Fruit fly (Drosophila melanogaster) whole organism, embryonic: Measurements from ENCODE around the gene CecA1.

Experiments
- BEAF-32 ChIP-seq: fragments of 200-800 bp; sonication (Bioruptor generic); optimal IDR thresholded peaks from 3 replicates; lab custom pipeline; 2017; ENCODE audit warnings: missing biosample characterization, missing genetic modification characterization, mild to moderate bottlenecking, moderate library complexity, missing genetic modification reagents
- Blimp-1 ChIP-seq: fragments of 200-800 bp; sonication (Bioruptor generic); optimal IDR thresholded peaks from 3 replicates; lab custom pipeline; 2018; ENCODE audit warnings: missing biosample characterization, missing genetic modification characterization, mild to moderate bottlenecking, moderate library complexity, missing genetic modification reagents
- CG10321 ChIP-seq: fragments of 200-800 bp; sonication (Bioruptor generic); IDR thresholded peaks from 2 replicates; pipeline ENCODE4 v1.3.6; 2022; ENCODE audit warnings: missing biosample characterization, missing genetic modification characterization
- CG11093 ChIP-seq: fragments of 200-800 bp; sonication (Bioruptor generic); IDR thresholded peaks from 3 replicates; pipeline ENCODE4 v1.3.6; 2022; ENCODE audit warnings: missing biosample characterization, missing genetic modification characterization
- CG11247 ChIP-seq: fragments of 200-800 bp; sonication (Bioruptor generic); IDR thresholded peaks from 2 replicates; pipeline ENCODE4 v1.3.6; 2022; ENCODE audit warnings: missing biosample characterization, missing genetic modification characterization
- CG12071 ChIP-seq: fragments of 200-800 bp; sonication (Bioruptor generic); optimal IDR thresholded peaks from 3 replicates; lab custom pipeline; 2018; ENCODE audit warnings: missing biosample characterization, mild to moderate bottlenecking, missing genetic modification characterization
- CG15011 ChIP-seq: fragments of 200-800 bp; sonication (Bioruptor generic); optimal IDR thresholded peaks from 3 replicates; lab custom pipeline; 2018; ENCODE audit warnings: missing biosample characterization, mild to moderate bottlenecking, missing genetic modification characterization
- CG15269 ChIP-seq: fragments of 200-800 bp; sonication (Bioruptor generic); optimal IDR thresholded peaks from 2 replicates; lab custom pipeline; 2018; ENCODE audit warnings: missing biosample characterization, mild to moderate bottlenecking, missing genetic modification characterization, moderate library complexity
- CG1603 ChIP-seq: fragments of 200-800 bp; sonication (Bioruptor generic); optimal IDR thresholded peaks from 2 replicates; lab custom pipeline; 2019; ENCODE audit warnings: missing biosample characterization, mild to moderate bottlenecking, missing genetic modification characterization, moderate library complexity
- CG2120 ChIP-seq: fragments of 200-800 bp; sonication (Bioruptor generic); optimal IDR thresholded peaks from 3 replicates; lab custom pipeline; 2016; ENCODE audit warnings: missing biosample characterization, missing genetic modification characterization
- CG31441 ChIP-seq: fragments of 200-800 bp; sonication (Bioruptor generic); IDR thresholded peaks from 2 replicates; pipeline ENCODE4 v1.3.6; 2022; ENCODE audit warnings: missing biosample characterization, missing genetic modification characterization
- CG32772 ChIP-seq: fragments of 200-800 bp; sonication (Bioruptor generic); IDR thresholded peaks from 2 replicates; pipeline ENCODE4 v1.3.6; 2022; ENCODE audit warnings: missing biosample characterization, missing genetic modification characterization
- CG3838 ChIP-seq: fragments of 200-800 bp; sonication (Bioruptor generic); optimal IDR thresholded peaks from 3 replicates; lab custom pipeline; 2016; ENCODE audit warnings: missing biosample characterization, missing genetic modification characterization
- CG4730 ChIP-seq: fragments of 200-800 bp; sonication (Bioruptor generic); IDR thresholded peaks from 2 replicates; pipeline ENCODE4 v1.3.6; 2022; ENCODE audit warnings: missing biosample characterization, missing genetic modification characterization
- CG7271 ChIP-seq: fragments of 200-800 bp; sonication (Bioruptor generic); optimal IDR thresholded peaks from 2 replicates; lab custom pipeline; 2018; ENCODE audit warnings: missing biosample characterization, mild to moderate bottlenecking, missing genetic modification characterization, moderate library complexity
- CG8478 ChIP-seq: fragments of >200 bp; optimal IDR thresholded peaks from 2 replicates; lab custom pipeline; 2018
- CTCF ChIP-seq: fragments of 200-800 bp; sonication (Bioruptor generic); optimal IDR thresholded peaks from 2 replicates; lab custom pipeline; 2017; ENCODE audit warnings: missing biosample characterization, mild to moderate bottlenecking, missing genetic modification characterization, moderate library complexity
- Drgx ChIP-seq: fragments of 200-800 bp; sonication (Bioruptor generic); IDR thresholded peaks from 2 replicates; pipeline ENCODE4 v1.3.6; 2022; ENCODE audit warnings: missing biosample characterization, missing genetic modification characterization
- Fer3 ChIP-seq: fragments of 200-800 bp; sonication (Bioruptor generic); optimal IDR thresholded peaks from 2 replicates; lab custom pipeline; 2018; ENCODE audit warnings: missing biosample characterization, mild to moderate bottlenecking, missing genetic modification characterization, moderate library complexity
- Hr51 ChIP-seq, 2 experiments: fragments of 200-800 bp; sonication (Bioruptor generic); optimal IDR thresholded peaks; 2 replicates in 1 of 2; 3 replicates in 1 of 2; lab custom pipeline; 2016 to 2018; ENCODE audit warnings: missing biosample characterization in 2 of 2, missing genetic modification characterization in 2 of 2, mild to moderate bottlenecking in 1 of 2, moderate library complexity in 1 of 2
- Med ChIP-seq: fragments of 200-800 bp; sonication (Bioruptor generic); peaks from one replicate; lab custom pipeline; 2016; ENCODE audit warnings: missing biosample characterization, missing genetic modification characterization, mild to moderate bottlenecking, inconsistent platforms, moderate library complexity
- Mrtf ChIP-seq: fragments of 200-800 bp; sonication (Bioruptor generic); IDR thresholded peaks from 3 replicates; pipeline ENCODE4 v1.3.6; 2022; ENCODE audit warnings: missing biosample characterization, missing genetic modification characterization
- Oli ChIP-seq: fragments of 200-800 bp; sonication (Bioruptor generic); optimal IDR thresholded peaks from 2 replicates; lab custom pipeline; 2018; ENCODE audit warnings: missing biosample characterization, mild to moderate bottlenecking, missing genetic modification characterization, moderate library complexity
- Sox102F ChIP-seq: fragments of 200-800 bp; sonication (Bioruptor generic); optimal IDR thresholded peaks from 2 replicates; lab custom pipeline; 2018; ENCODE audit warnings: missing biosample characterization, mild to moderate bottlenecking, missing genetic modification characterization, moderate library complexity
- Xrp1 ChIP-seq: fragments of 200-800 bp; sonication (Bioruptor generic); IDR thresholded peaks from 2 replicates; pipeline ENCODE4 v1.3.6; 2022; ENCODE audit warnings: missing biosample characterization, missing genetic modification characterization
- ap ChIP-seq: fragments of 200-800 bp; sonication (Bioruptor generic); IDR thresholded peaks from 2 replicates; pipeline ENCODE4 v1.3.6; 2022; ENCODE audit warnings: missing biosample characterization, missing genetic modification characterization
- ato ChIP-seq: fragments of 200-800 bp; sonication (Bioruptor generic); IDR thresholded peaks from 2 replicates; pipeline ENCODE4 v1.3.6; 2022; ENCODE audit warnings: missing biosample characterization, missing genetic modification characterization; ENCODE audit not compliant: partially characterized antibody
- bsh ChIP-seq, 2 experiments: fragments of 200-800 bp; sonication (Bioruptor generic); optimal IDR thresholded peaks; 2 replicates each; lab custom pipeline; 2017 to 2018; ENCODE audit warnings: mild to moderate bottlenecking in 2 of 2, missing biosample characterization in 2 of 2, missing genetic modification characterization in 2 of 2, moderate library complexity in 1 of 2
- chm ChIP-seq: fragments of 200-800 bp; sonication (Bioruptor generic); IDR thresholded peaks from 2 replicates; pipeline ENCODE4 v1.3.6; 2022; ENCODE audit warnings: missing biosample characterization, missing genetic modification characterization
- corto ChIP-seq: fragments of 200-800 bp; sonication (Bioruptor generic); optimal IDR thresholded peaks from 2 replicates; lab custom pipeline; 2016; ENCODE audit warnings: missing biosample characterization, mild to moderate bottlenecking, missing genetic modification characterization, moderate library complexity
- danr ChIP-seq: fragments of 200-800 bp; sonication (Bioruptor generic); IDR thresholded peaks from 2 replicates; pipeline ENCODE4 v1.3.6; 2022; ENCODE audit warnings: missing biosample characterization, missing genetic modification characterization
- dmrt99B ChIP-seq: fragments of 200-800 bp; sonication (Bioruptor generic); optimal IDR thresholded peaks from 2 replicates; lab custom pipeline; 2018; ENCODE audit warnings: missing biosample characterization, mild to moderate bottlenecking, missing genetic modification characterization, moderate library complexity
- gem ChIP-seq: fragments of 200-800 bp; sonication (Bioruptor generic); optimal IDR thresholded peaks from 2 replicates; lab custom pipeline; 2019; ENCODE audit warnings: missing biosample characterization, mild to moderate bottlenecking, missing genetic modification characterization, moderate library complexity
- gsb ChIP-seq: fragments of 200-800 bp; sonication (Bioruptor generic); IDR thresholded peaks from 2 replicates; pipeline ENCODE4 v1.3.6; 2022; ENCODE audit warnings: missing biosample characterization, missing genetic modification characterization
- hth ChIP-seq: fragments of >200 bp; optimal IDR thresholded peaks from 2 replicates; lab custom pipeline; 2017; ENCODE audit warnings: inconsistent platforms
- jumu ChIP-seq: fragments of 200-800 bp; sonication (Bioruptor generic); optimal IDR thresholded peaks from 3 replicates; lab custom pipeline; 2016; ENCODE audit warnings: missing biosample characterization, missing genetic modification characterization
- lbe ChIP-seq: fragments of 200-800 bp; sonication (Bioruptor generic); optimal IDR thresholded peaks from 2 replicates; lab custom pipeline; 2016; ENCODE audit warnings: missing biosample characterization, mild to moderate bottlenecking, missing genetic modification characterization
- nmo ChIP-seq: fragments of 200-800 bp; sonication (Bioruptor generic); optimal IDR thresholded peaks from 2 replicates; lab custom pipeline; 2018; ENCODE audit warnings: missing biosample characterization, mild to moderate bottlenecking, missing genetic modification characterization, moderate library complexity
- nom ChIP-seq: fragments of 200-800 bp; sonication (Bioruptor generic); optimal IDR thresholded peaks from 2 replicates; lab custom pipeline; 2017; ENCODE audit warnings: missing biosample characterization, missing genetic modification characterization, mild to moderate bottlenecking, moderate library complexity, missing genetic modification reagents
- pb ChIP-seq: fragments of 200-800 bp; sonication (Bioruptor generic); optimal IDR thresholded peaks from 3 replicates; lab custom pipeline; 2016; ENCODE audit warnings: missing biosample characterization, missing genetic modification characterization
- sens ChIP-seq: fragments of 200-800 bp; sonication (Bioruptor generic); peaks from one replicate; lab custom pipeline; 2016; ENCODE audit warnings: missing biosample characterization, missing genetic modification characterization
- so ChIP-seq: fragments of 200-800 bp; sonication (Bioruptor generic); IDR thresholded peaks from 3 replicates; pipeline ENCODE4 v1.3.6; 2022; ENCODE audit warnings: missing biosample characterization, missing genetic modification characterization
- sob ChIP-seq: fragments of 200-800 bp; sonication (Bioruptor generic); IDR thresholded peaks from 2 replicates; pipeline ENCODE4 v1.3.6; 2022; ENCODE audit warnings: missing biosample characterization, missing genetic modification characterization
- stwl ChIP-seq: fragments of 200-800 bp; sonication (Bioruptor generic); optimal IDR thresholded peaks from 3 replicates; lab custom pipeline; 2018; ENCODE audit warnings: missing biosample characterization, mild to moderate bottlenecking, missing genetic modification characterization, moderate library complexity
- tio ChIP-seq: fragments of 200-800 bp; sonication (Bioruptor generic); optimal IDR thresholded peaks from 2 replicates; lab custom pipeline; 2017; ENCODE audit warnings: missing biosample characterization, missing genetic modification characterization, inconsistent platforms
- wdn ChIP-seq: fragments of 200-800 bp; sonication (Bioruptor generic); IDR thresholded peaks from 2 replicates; pipeline ENCODE4 v1.3.6; 2022; ENCODE audit warnings: missing biosample characterization, missing genetic modification characterization

The CecA1 gene

dm6 chr3R:30256233-30256632 lies 45.6 kb downstream of the CecA1 start (continued):
- 0 out of 2 replicates have a peak, but pooled peaks have one; percentile 21 for TF ChIP-seq CG32772 (GFP tag; lab: Robert Waterston, UW)

DNA sequence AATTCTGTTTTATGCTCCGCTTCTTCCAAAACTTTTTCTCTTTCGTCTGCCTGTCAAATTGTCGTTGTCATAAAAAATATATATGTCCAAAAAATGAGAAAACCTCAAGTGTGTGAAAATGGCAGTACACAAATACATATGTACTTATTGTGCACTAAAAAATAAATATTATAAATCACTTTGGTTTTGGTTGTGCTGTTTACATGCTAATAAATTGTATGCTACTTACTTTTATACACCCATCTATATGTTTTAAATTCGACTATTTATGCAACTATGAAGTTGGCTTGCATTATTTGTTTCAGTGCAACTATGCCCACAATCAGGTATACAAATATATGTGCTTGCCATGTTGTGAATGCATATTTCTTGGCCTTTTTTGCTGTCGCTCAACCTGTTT lies 46.9 kb downstream of the CecA1 start:
- TF ChIP-seq tio (GFP tag; lab: Kevin White, UChicago) (no peak), CG8478 (lab: Kevin White, UChicago) (no peak), pb (GFP tag; lab: Kevin White, UChicago) (no peak), CG11247 (GFP tag; lab: Robert Waterston, UW) (no peak), CG4730 (GFP tag; lab: Robert Waterston, UW) (no peak), ap (0 out of 2 replicates have a peak, but pooled peaks have one; percentile 4), CG15269 (tag; lab: Kevin White, UChicago) (no peak), corto (GFP tag; lab: Kevin White, UChicago) (peak; percentile 62), CG2120 (GFP tag; lab: Kevin White, UChicago) (no peak), Mrtf (GFP tag; lab: Robert Waterston, UW) (no peak), Fer3 (tag; lab: Kevin White, UChicago) (no peak), bsh (GFP tag; optimal IDR thresholded peaks at IDR 0.05; lab: Kevin White, UChicago) (peak in 1 of 2 experiments; percentile 20), wdn (GFP tag; lab: Robert Waterston, UW) (no peak), gem (tag; lab: Kevin White, UChicago) (peak; percentile 30), sob (GFP tag; lab: Robert Waterston, UW) (no peak), sens (GFP tag; lab: Kevin White, UChicago) (peak; percentile 42), Med (peak; percentile 34), stwl (tag; lab: Kevin White, UChicago) (no peak), nmo (no peak), CG3838 (GFP tag; lab: Kevin White, UChicago) (no peak), chm (GFP tag; lab: Robert Waterston, UW) (no peak), dmrt99B (tag; lab: Kevin White, UChicago) (peak; percentile 9), BEAF-32 (no peak), CG15011 (GFP tag; lab: Kevin White, UChicago) (no peak), Xrp1 (peak; percentile 24; the same call in 1 of the 2 replicates), jumu (no peak), CG1603 (tag; lab: Kevin White, UChicago) (peak; percentile 13), Blimp-1 (GFP tag; lab: Kevin White, UChicago) (peak; percentile 6), gsb (GFP tag; lab: Robert Waterston, UW) (no peak), Sox102F (GFP tag; lab: Kevin White, UChicago) (peak; percentile 28), CG7271 (tag; lab: Kevin White, UChicago) (no peak), danr (GFP tag; lab: Robert Waterston, UW) (no peak), CTCF (GFP tag; lab: Kevin White, UChicago) (no peak), CG10321 (GFP tag; lab: Robert Waterston, UW) (no peak), lbe (GFP tag; lab: Kevin White, UChicago) (peak; percentile 93), Drgx (GFP tag; lab: Robert Waterston, UW) (peak; percentile 28; the same call in 1 of the 2 replicates), ato (no peak), hth (lab: Kevin White, UChicago) (no peak), so (GFP tag; lab: Robert Waterston, UW) (no peak), CG11093 (GFP tag; lab: Robert Waterston, UW) (no peak), Oli (tag; lab: Kevin White, UChicago) (no peak), CG12071 (GFP tag; lab: Kevin White, UChicago) (no peak), nom (peak; percentile 40), Hr51 (GFP tag; optimal IDR thresholded peaks at IDR 0.05; lab: Kevin White, UChicago) (no peak), CG31441 (GFP tag; lab: Robert Waterston, UW) (0 out of 2 replicates have a peak, but pooled peaks have one; percentile 24)
- TF ChIP-seq, all 482 proteins: peak for 15
